Worm (Caenorhabditis elegans) whole organism, L4/young adult: ENCODE measurements around the gene tut-2.

Experiments used
- W03F9.2 ChIP-seq: fragments of 150-350 bp; optimal IDR thresholded peaks from 2 replicates; lab custom pipeline; 2014; ENCODE audit warnings: missing biosample characterization, missing genetic modification characterization
- dao-5 ChIP-seq: sonication (generic microtip); optimal IDR thresholded peaks from 2 replicates; lab custom pipeline; 2016; ENCODE audit warnings: missing genotype, missing genetic modification characterization, moderate library complexity, missing compliant biosample characterization
- him-1 ChIP-seq: sonication (generic microtip); optimal IDR thresholded peaks from 2 replicates; lab custom pipeline; 2016; ENCODE audit warnings: missing genotype, missing genetic modification reagents, missing genetic modification characterization, missing compliant biosample characterization

- TF ChIP-seq him-1, result no peak
- no peak for TF ChIP-seq W03F9.2 (tag; lab: Kevin White, UChicago)
- TF ChIP-seq dao-5 (tag; lab: Kevin White, UChicago), result no peak
Observed at ce11 chrV:10632758-10633157, 25.3 kb upstream of the tut-2 start, which contains the start of gene mab-23.
